Worm (Caenorhabditis elegans) whole organism, L3 larva: Measurements from ENCODE around the gene zim-2.

Experiments
- R02D3.7 ChIP-seq: fragments of 150-350 bp; optimal IDR thresholded peaks from 2 replicates; lab custom pipeline; 2014; ENCODE audit warnings: missing biosample characterization, missing genetic modification characterization
- ZK546.5 ChIP-seq: sonication (generic microtip); optimal IDR thresholded peaks from 2 replicates; lab custom pipeline; 2017; ENCODE audit warnings: missing biosample characterization, missing genetic modification characterization
- aly-2 ChIP-seq: fragments of 150-350 bp; optimal IDR thresholded peaks from 2 replicates; lab custom pipeline; 2014; ENCODE audit warnings: missing biosample characterization, missing genetic modification characterization
- ceh-16 ChIP-seq: sonication (generic microtip); optimal IDR thresholded peaks from 2 replicates; lab custom pipeline; 2017; ENCODE audit warnings: missing biosample characterization, missing genetic modification characterization
- ceh-28 ChIP-seq: fragments of 150-350 bp; optimal IDR thresholded peaks from 2 replicates; lab custom pipeline; 2014; ENCODE audit warnings: missing biosample characterization, missing genetic modification reagents, missing genetic modification characterization
- ceh-82 ChIP-seq: fragments of 150-350 bp; optimal IDR thresholded peaks from 2 replicates; lab custom pipeline; 2014; ENCODE audit warnings: missing biosample characterization, missing genetic modification characterization
- ceh-9 ChIP-seq: sonication (generic microtip); optimal IDR thresholded peaks from 2 replicates; lab custom pipeline; 2018; ENCODE audit warnings: missing biosample characterization, missing genetic modification characterization
- daf-12 ChIP-seq: fragments of 150-350 bp; optimal IDR thresholded peaks from 2 replicates; lab custom pipeline; 2014; ENCODE audit warnings: missing biosample characterization, missing genetic modification reagents, missing genetic modification characterization
- egl-5 ChIP-seq: fragments of 150-350 bp; optimal IDR thresholded peaks from 2 replicates; lab custom pipeline; 2017; ENCODE audit warnings: missing biosample characterization, missing genetic modification reagents, missing genetic modification characterization, inconsistent platforms
- elt-1 ChIP-seq: fragments of 150-350 bp; optimal IDR thresholded peaks from 2 replicates; lab custom pipeline; 2014; ENCODE audit warnings: missing biosample characterization, missing genetic modification characterization
- elt-2 ChIP-seq: sonication (generic microtip); optimal IDR thresholded peaks from 2 replicates; lab custom pipeline; 2016; ENCODE audit warnings: missing genetic modification reagents, mild to moderate bottlenecking, missing genetic modification characterization, missing compliant biosample characterization
- elt-3 ChIP-seq, 3 experiments: fragments of 150-350 bp in 1 of 3; sonication (generic microtip) in 2 of 3; optimal IDR thresholded peaks; 2 replicates in 2 of 3; 4 replicates in 1 of 3; lab custom pipeline; 2014 to 2017; ENCODE audit warnings: missing biosample characterization in 3 of 3, missing genetic modification characterization in 3 of 3
- fkh-10 ChIP-seq: sonication (generic microtip); optimal IDR thresholded peaks from 2 replicates; lab custom pipeline; 2017; ENCODE audit warnings: missing biosample characterization, missing genetic modification reagents, missing genetic modification characterization
- fos-1 ChIP-seq: fragments of 150-350 bp; optimal IDR thresholded peaks from 2 replicates; lab custom pipeline; 2014; ENCODE audit warnings: missing biosample characterization, missing genetic modification characterization
- jun-1 ChIP-seq: fragments of 150-350 bp; optimal IDR thresholded peaks from 2 replicates; lab custom pipeline; 2014; ENCODE audit warnings: missing biosample characterization, missing genetic modification reagents, missing genetic modification characterization
- lsy-12 ChIP-seq: sonication (generic microtip); optimal IDR thresholded peaks from 2 replicates; lab custom pipeline; 2016; ENCODE audit warnings: mild to moderate bottlenecking, missing genetic modification characterization, missing compliant biosample characterization
- mdl-1 ChIP-seq: fragments of 150-350 bp; optimal IDR thresholded peaks from 2 replicates; lab custom pipeline; 2014; ENCODE audit warnings: missing biosample characterization, missing genetic modification characterization
- mml-1 ChIP-seq: fragments of 150-350 bp; sonication (generic microtip); optimal IDR thresholded peaks from 3 replicates; lab custom pipeline; 2014; ENCODE audit warnings: missing biosample characterization, missing genetic modification characterization
- nhr-12 ChIP-seq: fragments of 150-350 bp; optimal IDR thresholded peaks from 2 replicates; lab custom pipeline; 2014; ENCODE audit warnings: missing biosample characterization, missing genetic modification characterization
- nhr-23 ChIP-seq: fragments of 150-350 bp; optimal IDR thresholded peaks from 2 replicates; lab custom pipeline; 2014; ENCODE audit warnings: missing biosample characterization, missing genetic modification reagents, missing genetic modification characterization
- nhr-43 ChIP-seq: sonication (generic microtip); optimal IDR thresholded peaks from 2 replicates; lab custom pipeline; 2016; ENCODE audit warnings: mild to moderate bottlenecking, missing genetic modification characterization, missing compliant biosample characterization; ENCODE audit not compliant: poor library complexity, severe bottlenecking
- nhr-76 ChIP-seq: fragments of 150-350 bp; sonication (generic microtip); optimal IDR thresholded peaks from 5 replicates; lab custom pipeline; 2014; ENCODE audit warnings: missing biosample characterization, missing genetic modification characterization
- pha-4 ChIP-seq: fragments of 150-350 bp; optimal IDR thresholded peaks from 2 replicates; lab custom pipeline; 2014; ENCODE audit warnings: missing biosample characterization, missing genetic modification reagents, missing genetic modification characterization
- pqm-1 ChIP-seq: fragments of 150-350 bp; optimal IDR thresholded peaks from 2 replicates; lab custom pipeline; 2017; ENCODE audit warnings: missing biosample characterization, missing genetic modification characterization, inconsistent platforms
- sea-2 ChIP-seq: fragments of 150-350 bp; sonication (generic microtip); optimal IDR thresholded peaks from 4 replicates; lab custom pipeline; 2014; ENCODE audit warnings: missing biosample characterization, missing genetic modification reagents, missing genetic modification characterization
- skn-1 ChIP-seq: fragments of 150-350 bp; optimal IDR thresholded peaks from 2 replicates; lab custom pipeline; 2014; ENCODE audit warnings: missing biosample characterization, missing genetic modification characterization
- snpc-4 ChIP-seq: fragments of 150-350 bp; optimal IDR thresholded peaks from 2 replicates; lab custom pipeline; 2014; ENCODE audit warnings: missing biosample characterization, missing genetic modification characterization
- unc-39 ChIP-seq: sonication (generic microtip); optimal IDR thresholded peaks from 4 replicates; lab custom pipeline; 2017; ENCODE audit warnings: missing biosample characterization, missing genetic modification characterization
- ztf-11 ChIP-seq: fragments of 150-350 bp; optimal IDR thresholded peaks from 2 replicates; lab custom pipeline; 2014; ENCODE audit warnings: missing biosample characterization, missing genetic modification characterization

Gene zim-2

ce11 chrIV:10593570-10593969 lies 38.5 kb downstream of the zim-2 start, which contains the start of gene C43F9.7:
C43F9.7 (minus strand) TSS chrIV:10593670.
- TF ChIP-seq ztf-11 (tag; lab: Kevin White, UChicago): no peak
- no peak for TF ChIP-seq R02D3.7 (tag; lab: Kevin White, UChicago)
- no peak for TF ChIP-seq fkh-10 (GFP tag; lab: Kevin White, UChicago)
- TF ChIP-seq ceh-16 (tag; lab: Kevin White, UChicago): no peak
- TF ChIP-seq elt-2 (tag; lab: Kevin White, UChicago): no peak
- TF ChIP-seq pha-4: no peak
- TF ChIP-seq lsy-12 (tag; lab: Kevin White, UChicago): no peak
- TF ChIP-seq elt-1: no peak
- TF ChIP-seq egl-5 (tag; lab: Kevin White, UChicago): no peak
- no peak for TF ChIP-seq mml-1 (tag; lab: Kevin White, UChicago)

ce11 chrIV:10596505-10596904 lies 41.5 kb downstream of the zim-2 start, which contains the start of gene C43F9.11:
C43F9.11 (plus strand) TSS chrIV:10596805.
- no peak for TF ChIP-seq egl-5 (tag; lab: Kevin White, UChicago)
- no peak for TF ChIP-seq aly-2 (tag; lab: Kevin White, UChicago)
- no peak for TF ChIP-seq snpc-4
- no peak for TF ChIP-seq fos-1 (tag; lab: Kevin White, UChicago)
- TF ChIP-seq lsy-12 (tag; lab: Kevin White, UChicago): no peak
- no peak for TF ChIP-seq mml-1 (tag; lab: Kevin White, UChicago)
- no peak for TF ChIP-seq unc-39
- no peak for TF ChIP-seq nhr-76 (tag; lab: Kevin White, UChicago)
- TF ChIP-seq jun-1 (tag; lab: Kevin White, UChicago): no peak
- no peak for TF ChIP-seq skn-1
- no peak for TF ChIP-seq elt-2 (tag; lab: Kevin White, UChicago)
- no peak for TF ChIP-seq elt-3 (tag; optimal IDR thresholded peaks at IDR 0.05; lab: Kevin White, UChicago)
- TF ChIP-seq, all 47 proteins: peak for 0

DNA sequence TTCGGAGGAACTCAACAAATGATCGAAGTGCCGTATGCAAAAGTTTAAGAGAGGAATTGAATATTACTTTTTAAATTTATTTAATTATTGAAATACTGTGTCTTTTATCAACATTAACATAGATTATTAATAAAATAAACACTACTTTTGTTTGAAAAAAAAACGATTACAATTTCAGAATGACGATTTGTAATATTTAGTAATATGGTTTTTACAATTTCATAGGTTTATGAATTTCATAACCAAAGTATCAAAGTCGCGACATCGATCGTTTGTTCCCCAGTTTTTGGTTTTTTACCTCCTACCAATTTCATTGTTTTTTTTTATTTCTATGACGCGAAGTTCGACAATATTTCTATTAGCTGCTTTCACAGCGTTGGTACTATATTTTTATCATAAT lies 44.9 kb downstream of the zim-2 start, which contains the start of gene R09H10.1:
Gene R09H10.1 (plus strand): TSS at position 301 of the 400 bp plus-strand sequence.
- TF ChIP-seq ceh-9 (tag; lab: Kevin White, UChicago): no peak
- TF ChIP-seq ZK546.5: no peak

ce11 chrIV:10602644-10603043 lies 47.6 kb downstream of the zim-2 start, which contains the start of gene R09H10.2:
R09H10.2 (plus strand) TSS chrIV:10602944.
- TF ChIP-seq sea-2 (GFP tag; lab: Kevin White, UChicago): no peak
- TF ChIP-seq elt-1: no peak
- TF ChIP-seq pqm-1 (tag; lab: Kevin White, UChicago): no peak
- no peak for TF ChIP-seq nhr-12
- TF ChIP-seq ceh-28 (tag; lab: Kevin White, UChicago): no peak
- TF ChIP-seq jun-1 (tag; lab: Kevin White, UChicago): no peak
- TF ChIP-seq nhr-43 (tag; lab: Kevin White, UChicago): no peak
- TF ChIP-seq mdl-1 (tag; lab: Kevin White, UChicago): no peak
- TF ChIP-seq nhr-23 (tag; lab: Kevin White, UChicago): no peak
- no peak for TF ChIP-seq daf-12
- TF ChIP-seq ceh-82 (tag; lab: Kevin White, UChicago): no peak

ce11 chrIV:10606575-10607080 lies 51.6 kb downstream of the zim-2 start, which contains the start of gene R09H10.3:
R09H10.3 (plus strand) TSS chrIV:10607030.
- no peak for TF ChIP-seq R02D3.7 (tag; lab: Kevin White, UChicago)
- peak; percentile 77 for TF ChIP-seq elt-2 (tag; lab: Kevin White, UChicago)
- no peak for TF ChIP-seq ceh-16 (tag; lab: Kevin White, UChicago)
- no peak for TF ChIP-seq ceh-82 (tag; lab: Kevin White, UChicago)
- peak; percentile 19 for TF ChIP-seq pqm-1 (tag; lab: Kevin White, UChicago)
- TF ChIP-seq, all 47 proteins: peak for 2
